Worm (Caenorhabditis elegans): ENCODE data around the gene Y73B6BL.23.

- no peak for TF ChIP-seq egl-27 (tag; optimal IDR thresholded peaks at IDR 0.05)
- no peak for TF ChIP-seq snpc-4 (tag; optimal IDR thresholded peaks at IDR 0.05)
- TF ChIP-seq nhr-77 (tag; optimal IDR thresholded peaks at IDR 0.05) = no peak
- no peak for TF ChIP-seq nhr-25 (tag; optimal IDR thresholded peaks at IDR 0.05)
- TF ChIP-seq nhr-11 (tag; optimal IDR thresholded peaks at IDR 0.05) = peak; percentile 73
- TF ChIP-seq ama-1 (optimal IDR thresholded peaks at IDR 0.05) = no peak
- no peak for TF ChIP-seq nhr-43 (tag; optimal IDR thresholded peaks at IDR 0.05; ENCODE audit: poor library complexity, severe bottlenecking)
- no peak for TF ChIP-seq tbx-2 (tag; optimal IDR thresholded peaks at IDR 0.05)
- no peak for TF ChIP-seq ceh-16 (tag; optimal IDR thresholded peaks at IDR 0.05)
- TF ChIP-seq pha-4 (tag; optimal IDR thresholded peaks at IDR 0.05) = no peak
- no peak for TF ChIP-seq hmg-11 (tag; optimal IDR thresholded peaks at IDR 0.05)
- no peak for TF ChIP-seq nhr-237 (tag; optimal IDR thresholded peaks at IDR 0.05)
Measured at ce11 chrIV:6393329-6393728, 25.6 kb downstream of the Y73B6BL.23 start.
